Fruit fly (Drosophila melanogaster) whole organism, embryonic: Measurements from ENCODE around the gene Glut1.

Source experiments
- Bdp1 ChIP-seq: fragments of 200-800 bp; sonication (Bioruptor generic); optimal IDR thresholded peaks from 3 replicates; lab custom pipeline; 2016; ENCODE audit warnings: missing biosample characterization, missing genetic modification characterization
- CG12071 ChIP-seq: fragments of 200-800 bp; sonication (Bioruptor generic); optimal IDR thresholded peaks from 3 replicates; lab custom pipeline; 2018; ENCODE audit warnings: missing biosample characterization, mild to moderate bottlenecking, missing genetic modification characterization
- CG13894 ChIP-seq: fragments of 200-800 bp; sonication (Bioruptor generic); optimal IDR thresholded peaks from 3 replicates; lab custom pipeline; 2018; ENCODE audit warnings: missing biosample characterization, mild to moderate bottlenecking, missing genetic modification characterization, moderate library complexity
- CG14050 ChIP-seq: fragments of 200-800 bp; sonication (Bioruptor generic); IDR thresholded peaks from 3 replicates; pipeline ENCODE4 v1.3.6; 2022; ENCODE audit warnings: missing biosample characterization, missing genetic modification characterization
- CG14965 ChIP-seq: fragments of 200-800 bp; sonication (Bioruptor generic); optimal IDR thresholded peaks from 2 replicates; lab custom pipeline; 2016; ENCODE audit warnings: missing biosample characterization, missing genetic modification characterization, borderline replicate concordance
- CG15479 ChIP-seq: fragments of 200-800 bp; sonication (Bioruptor generic); optimal IDR thresholded peaks from 3 replicates; lab custom pipeline; 2019; ENCODE audit warnings: missing biosample characterization, mild to moderate bottlenecking, missing genetic modification characterization, moderate library complexity
- CG18262 ChIP-seq: fragments of 200-800 bp; optimal IDR thresholded peaks from 3 replicates; lab custom pipeline; 2019; ENCODE audit warnings: missing biosample characterization, mild to moderate bottlenecking, missing genetic modification characterization, moderate library complexity
- CG18599 ChIP-seq: fragments of 200-800 bp; sonication (Bioruptor generic); optimal IDR thresholded peaks from 3 replicates; lab custom pipeline; 2017; ENCODE audit warnings: missing biosample characterization, missing genetic modification characterization, mild to moderate bottlenecking, moderate library complexity, missing genetic modification reagents
- CG2678 ChIP-seq: fragments of 200-800 bp; sonication (Bioruptor generic); optimal IDR thresholded peaks from 3 replicates; lab custom pipeline; 2019; ENCODE audit warnings: missing biosample characterization, mild to moderate bottlenecking, missing genetic modification characterization, moderate library complexity
- CG31388 ChIP-seq: fragments of 200-800 bp; sonication (Bioruptor generic); optimal IDR thresholded peaks from 2 replicates; lab custom pipeline; 2016; ENCODE audit warnings: missing biosample characterization, missing genetic modification characterization
- CG31441 ChIP-seq: fragments of 200-800 bp; sonication (Bioruptor generic); IDR thresholded peaks from 2 replicates; pipeline ENCODE4 v1.3.6; 2022; ENCODE audit warnings: missing biosample characterization, missing genetic modification characterization
- CG34376 ChIP-seq: fragments of 200-800 bp; sonication (Bioruptor generic); optimal IDR thresholded peaks from 2 replicates; lab custom pipeline; 2018; ENCODE audit warnings: missing biosample characterization, mild to moderate bottlenecking, missing genetic modification characterization
- CG6654 ChIP-seq: fragments of 200-800 bp; sonication (Bioruptor generic); optimal IDR thresholded peaks from 2 replicates; lab custom pipeline; 2017; ENCODE audit warnings: missing biosample characterization, mild to moderate bottlenecking, missing genetic modification characterization
- CG6683 ChIP-seq: fragments of 200-800 bp; sonication (Bioruptor generic); optimal IDR thresholded peaks from 2 replicates; lab custom pipeline; 2017; ENCODE audit warnings: missing biosample characterization, mild to moderate bottlenecking, missing genetic modification characterization, missing genetic modification reagents
- CG9727 ChIP-seq: fragments of 200-800 bp; sonication (Bioruptor generic); optimal IDR thresholded peaks from 3 replicates; lab custom pipeline; 2017; ENCODE audit warnings: missing biosample characterization, mild to moderate bottlenecking, missing genetic modification characterization
- GATAe ChIP-seq: fragments of 200-800 bp; sonication (Bioruptor generic); conservative IDR thresholded peaks from 2 replicates; pipeline ENCODE4 v1.3.6; 2022; ENCODE audit warnings: missing biosample characterization, missing genetic modification characterization
- H2.0 ChIP-seq: fragments of 200-800 bp; sonication (Bioruptor generic); IDR thresholded peaks from 2 replicates; pipeline ENCODE4 v1.3.6; 2022; ENCODE audit warnings: missing biosample characterization, missing genetic modification characterization
- HLHmδ ChIP-seq: fragments of 200-800 bp; sonication (Bioruptor generic); optimal IDR thresholded peaks from 2 replicates; lab custom pipeline; 2018; ENCODE audit warnings: missing biosample characterization, mild to moderate bottlenecking, missing genetic modification characterization, moderate library complexity
- Hr78 ChIP-seq, 2 experiments: fragments of 200-800 bp in 1 of 2; fragments of >200 bp in 1 of 2; sonication (Bioruptor generic) in 1 of 2; optimal IDR thresholded peaks; 2 replicates each; lab custom pipeline; 2017 to 2019; ENCODE audit warnings: missing biosample characterization in 2 of 2, missing genetic modification characterization in 2 of 2, mild to moderate bottlenecking in 1 of 2, moderate library complexity in 1 of 2
- Jarid2 ChIP-seq: fragments of 200-800 bp; sonication (Bioruptor generic); optimal IDR thresholded peaks from 3 replicates; lab custom pipeline; 2017; ENCODE audit warnings: mild to moderate bottlenecking, missing biosample characterization, missing genetic modification reagents, missing genetic modification characterization
- Kr ChIP-seq: fragments of 200-800 bp; sonication (Bioruptor generic); optimal IDR thresholded peaks from 2 replicates; lab custom pipeline; 2017; ENCODE audit warnings: missing biosample characterization, mild to moderate bottlenecking, missing genetic modification characterization
- Mad ChIP-seq: fragments of 200-800 bp; sonication (Bioruptor generic); optimal IDR thresholded peaks from 2 replicates; lab custom pipeline; 2016; ENCODE audit warnings: missing biosample characterization, missing genetic modification characterization
- Med ChIP-seq: fragments of 200-800 bp; sonication (Bioruptor generic); peaks from one replicate; lab custom pipeline; 2016; ENCODE audit warnings: missing biosample characterization, missing genetic modification characterization, mild to moderate bottlenecking, inconsistent platforms, moderate library complexity
- Vsx1 ChIP-seq: fragments of 200-800 bp; sonication (Bioruptor generic); optimal IDR thresholded peaks from 2 replicates; lab custom pipeline; 2017; ENCODE audit warnings: missing biosample characterization, mild to moderate bottlenecking, missing genetic modification characterization, missing genetic modification reagents
- ato ChIP-seq: fragments of 200-800 bp; sonication (Bioruptor generic); IDR thresholded peaks from 2 replicates; pipeline ENCODE4 v1.3.6; 2022; ENCODE audit warnings: missing biosample characterization, missing genetic modification characterization; ENCODE audit not compliant: partially characterized antibody
- bcd ChIP-seq: fragments of 200-800 bp; sonication (Bioruptor generic); optimal IDR thresholded peaks from 2 replicates; lab custom pipeline; 2017; ENCODE audit warnings: missing biosample characterization, mild to moderate bottlenecking, missing genetic modification characterization
- br ChIP-seq: fragments of >200 bp; optimal IDR thresholded peaks from 2 replicates; lab custom pipeline; 2017
- cato ChIP-seq: fragments of 200-800 bp; sonication (Bioruptor generic); optimal IDR thresholded peaks from 2 replicates; lab custom pipeline; 2016; ENCODE audit warnings: missing biosample characterization, missing genetic modification characterization, borderline replicate concordance
- ci ChIP-seq: fragments of 200-800 bp; sonication (Bioruptor generic); IDR thresholded peaks from 3 replicates; pipeline ENCODE4 v1.3.6; 2022; ENCODE audit warnings: missing biosample characterization, missing genetic modification characterization
- crol ChIP-seq: fragments of 200-800 bp; sonication (Bioruptor generic); IDR thresholded peaks from 2 replicates; pipeline ENCODE4 v1.3.6; 2022; ENCODE audit warnings: missing biosample characterization, missing genetic modification characterization
- disco-r ChIP-seq: fragments of 200-800 bp; sonication (Bioruptor generic); optimal IDR thresholded peaks from 2 replicates; lab custom pipeline; 2016; ENCODE audit warnings: missing biosample characterization, missing genetic modification characterization
- exex ChIP-seq: fragments of 200-800 bp; sonication (Bioruptor generic); optimal IDR thresholded peaks from 4 replicates; lab custom pipeline; 2018; ENCODE audit warnings: missing biosample characterization, mild to moderate bottlenecking, missing genetic modification characterization, moderate library complexity
- gcm ChIP-seq: fragments of 200-800 bp; sonication (Bioruptor generic); optimal IDR thresholded peaks from 2 replicates; lab custom pipeline; 2019; ENCODE audit warnings: missing biosample characterization, mild to moderate bottlenecking, missing genetic modification characterization, moderate library complexity
- grn ChIP-seq: fragments of 200-800 bp; sonication (Bioruptor generic); optimal IDR thresholded peaks from 3 replicates; lab custom pipeline; 2017; ENCODE audit warnings: missing biosample characterization, missing genetic modification characterization
- gt ChIP-seq: fragments of 200-800 bp; sonication (Bioruptor generic); IDR thresholded peaks from 2 replicates; pipeline ENCODE4 v1.3.6; 2022; ENCODE audit warnings: missing biosample characterization, missing genetic modification characterization
- kni ChIP-seq: fragments of 200-800 bp; sonication (Bioruptor generic); optimal IDR thresholded peaks from 3 replicates; lab custom pipeline; 2017; ENCODE audit warnings: mild to moderate bottlenecking, missing biosample characterization, missing genetic modification reagents, missing genetic modification characterization
- lab ChIP-seq: fragments of 200-800 bp; sonication (Bioruptor generic); optimal IDR thresholded peaks from 3 replicates; lab custom pipeline; 2017; ENCODE audit warnings: missing biosample characterization, missing genetic modification characterization, mild to moderate bottlenecking, moderate library complexity, missing genetic modification reagents
- mirr ChIP-seq: fragments of 200-800 bp; sonication (Bioruptor generic); optimal IDR thresholded peaks from 3 replicates; lab custom pipeline; 2018; ENCODE audit warnings: missing biosample characterization, mild to moderate bottlenecking, missing genetic modification characterization
- nerfin-1 ChIP-seq: fragments of 200-800 bp; sonication (Bioruptor generic); optimal IDR thresholded peaks from 3 replicates; lab custom pipeline; 2019; ENCODE audit warnings: missing biosample characterization, mild to moderate bottlenecking, missing genetic modification characterization, moderate library complexity
- pho ChIP-seq: fragments of 200-800 bp; sonication (Bioruptor generic); optimal IDR thresholded peaks from 2 replicates; lab custom pipeline; 2016; ENCODE audit warnings: missing biosample characterization, missing genetic modification characterization
- salm ChIP-seq: fragments of 200-800 bp; sonication (Bioruptor generic); optimal IDR thresholded peaks from 2 replicates; lab custom pipeline; 2018; ENCODE audit warnings: missing biosample characterization, mild to moderate bottlenecking, missing genetic modification characterization
- sd ChIP-seq: fragments of 200-800 bp; sonication (Bioruptor generic); optimal IDR thresholded peaks from 3 replicates; lab custom pipeline; 2018; ENCODE audit warnings: missing biosample characterization, mild to moderate bottlenecking, missing genetic modification characterization, moderate library complexity
- sug ChIP-seq: fragments of 200-800 bp; optimal IDR thresholded peaks from 2 replicates; lab custom pipeline; 2019; ENCODE audit warnings: missing biosample characterization, mild to moderate bottlenecking, missing genetic modification characterization, moderate library complexity
- tap ChIP-seq: fragments of 200-800 bp; optimal IDR thresholded peaks from 3 replicates; lab custom pipeline; 2019; ENCODE audit warnings: missing biosample characterization, mild to moderate bottlenecking, missing genetic modification characterization, moderate library complexity
- tna ChIP-seq: fragments of 200-800 bp; sonication (Bioruptor generic); IDR thresholded peaks from 2 replicates; pipeline ENCODE4 v1.3.6; 2022; ENCODE audit warnings: missing biosample characterization, missing genetic modification characterization; ENCODE audit not compliant: partially characterized antibody
- vvl ChIP-seq: fragments of 200-800 bp; sonication (Bioruptor generic); IDR thresholded peaks from 2 replicates; pipeline ENCODE4 v1.3.6; 2022; ENCODE audit warnings: missing biosample characterization, missing genetic modification characterization

The Glut1 gene

DNA sequence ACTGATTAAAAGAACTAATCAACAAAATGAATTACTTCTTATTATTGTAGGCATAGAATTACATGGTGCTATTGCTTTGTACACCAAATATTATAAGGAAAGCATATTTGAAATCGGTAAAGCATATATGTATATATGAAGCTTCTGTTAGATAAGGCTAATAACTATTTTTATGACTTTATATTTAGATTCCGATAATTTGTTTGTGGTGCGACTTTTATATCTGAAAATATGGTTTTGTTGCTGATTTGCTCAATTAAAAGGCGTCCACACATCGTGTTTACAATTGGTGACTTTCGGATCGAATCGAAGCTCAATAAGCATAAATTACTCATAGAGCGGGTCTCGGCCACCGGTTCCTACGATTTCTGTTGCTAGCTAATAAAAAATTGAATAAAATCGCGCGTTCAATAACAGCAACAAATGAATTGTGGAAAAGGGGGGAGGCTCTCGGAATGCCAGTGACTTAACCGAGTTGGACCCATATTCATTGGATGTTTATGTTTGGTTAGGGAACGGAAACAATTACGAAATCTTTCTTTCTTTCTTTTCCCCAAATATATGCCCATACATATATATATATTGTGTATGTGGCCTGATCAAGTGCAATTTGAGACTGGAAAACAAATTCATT, 28.1 kb upstream of the Glut1 start (continued):
- TF ChIP-seq CG34376 (GFP tag; lab: Kevin White, UChicago), result peak; percentile 56
- TF ChIP-seq CG2678 (tag; lab: Kevin White, UChicago), result peak; percentile 11
- no peak for TF ChIP-seq CG14050 (GFP tag; lab: Robert Waterston, UW)
- no peak for TF ChIP-seq gt (GFP tag; lab: Robert Waterston, UW)
- no peak for TF ChIP-seq CG31441 (GFP tag; lab: Robert Waterston, UW)
- no peak for TF ChIP-seq CG14965
- TF ChIP-seq CG6683 (GFP tag; lab: Kevin White, UChicago), result no peak
- peak; percentile 20 for TF ChIP-seq sug (tag; lab: Kevin White, UChicago)
- no peak for TF ChIP-seq br (lab: Kevin White, UChicago)
- peak; percentile 90 for TF ChIP-seq sd
- TF ChIP-seq tna, result no peak
- peak; percentile 19 for TF ChIP-seq CG13894 (tag; lab: Kevin White, UChicago)
- TF ChIP-seq CG31388, result no peak
- TF ChIP-seq H2.0 (GFP tag; lab: Robert Waterston, UW), result no peak
- TF ChIP-seq Jarid2 (GFP tag; lab: Kevin White, UChicago), result no peak
- no peak for TF ChIP-seq pho (GFP tag; lab: Kevin White, UChicago)
- no peak for TF ChIP-seq CG15479
- TF ChIP-seq Kr (GFP tag; lab: Kevin White, UChicago), result no peak
- no peak for TF ChIP-seq CG6654 (GFP tag; lab: Kevin White, UChicago)
- TF ChIP-seq cato, result no peak
- TF ChIP-seq Bdp1, result no peak

DNA sequence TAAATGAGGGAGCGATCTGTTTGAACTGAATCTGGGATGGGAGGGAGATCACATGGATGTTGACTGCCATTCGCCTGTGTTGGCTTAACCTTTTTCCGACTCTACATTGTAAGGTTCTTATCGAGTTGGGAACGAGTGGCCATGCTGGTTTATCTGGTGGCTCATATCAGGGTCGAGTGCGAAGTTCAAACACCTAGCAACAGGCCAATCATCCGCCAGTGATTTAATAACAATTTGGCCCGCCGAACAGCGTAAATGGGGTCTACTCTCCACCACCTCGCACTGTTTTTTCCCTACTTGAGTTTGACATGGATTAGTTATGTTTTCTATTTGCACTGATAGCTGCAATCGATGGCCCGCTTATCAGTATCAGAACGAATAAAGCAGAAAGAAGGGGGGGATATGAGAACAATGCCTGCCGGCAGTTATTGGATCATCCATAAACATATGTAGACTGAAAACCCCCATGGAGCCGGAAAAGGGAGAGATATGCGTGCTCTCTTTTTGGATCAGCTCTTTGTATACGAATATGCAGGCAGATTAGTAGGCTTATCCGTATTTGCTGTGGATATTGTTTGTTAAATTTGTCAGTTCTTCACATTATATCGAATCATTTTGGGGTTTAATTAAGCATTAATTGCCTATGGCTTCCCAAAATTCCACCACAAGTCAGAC, 26.3 kb upstream of the Glut1 start:
- TF ChIP-seq grn (GFP tag; lab: Kevin White, UChicago) (peak; percentile 85), CG34376 (GFP tag; lab: Kevin White, UChicago) (peak; percentile 81), Vsx1 (GFP tag; lab: Kevin White, UChicago) (peak; percentile 50), salm (tag; lab: Kevin White, UChicago) (peak; percentile 34), CG2678 (tag; lab: Kevin White, UChicago) (peak; percentile 14), HLHmδ (GFP tag; lab: Kevin White, UChicago) (peak; percentile 21), mirr (GFP tag; lab: Kevin White, UChicago) (peak; percentile 65), crol (GFP tag; lab: Robert Waterston, UW) (0 out of 2 replicates have a peak, but pooled peaks have one; percentile 15), Kr (GFP tag; lab: Kevin White, UChicago) (no peak), CG9727 (GFP tag; lab: Kevin White, UChicago) (peak; percentile 34), CG18599 (GFP tag; lab: Kevin White, UChicago) (peak; percentile 32), CG12071 (GFP tag; lab: Kevin White, UChicago) (peak; percentile 10), bcd (GFP tag; lab: Kevin White, UChicago) (no peak), exex (tag; lab: Kevin White, UChicago) (peak; percentile 95), ci (GFP tag; lab: Robert Waterston, UW) (0 out of 3 replicates have a peak, but pooled peaks have one; percentile 17), disco-r (GFP tag; lab: Kevin White, UChicago) (no peak), Med (GFP tag; lab: Kevin White, UChicago) (peak; percentile 54), sd (peak; percentile 31), nerfin-1 (peak; percentile 26), GATAe (GFP tag; lab: Robert Waterston, UW) (peak; percentile 53; the same call in 1 of the 2 replicates), lab (GFP tag; lab: Kevin White, UChicago) (peak; percentile 47), Hr78 (GFP tag; optimal IDR thresholded peaks at IDR 0.05; lab: Kevin White, UChicago) (peak in 1 of 2 experiments; percentile 87), kni (GFP tag; lab: Kevin White, UChicago) (peak; percentile 9), ato (no peak), gcm (GFP tag; lab: Kevin White, UChicago) (peak; percentile 71), tap (tag; lab: Kevin White, UChicago) (peak; percentile 25), sug (tag; lab: Kevin White, UChicago) (peak; percentile 84), vvl (GFP tag; lab: Robert Waterston, UW) (0 out of 2 replicates have a peak, but pooled peaks have one; percentile 9), Mad (no peak), cato (no peak), CG18262 (peak; percentile 11)
